Fruit fly (Drosophila melanogaster) whole organism: ENCODE measurements around the gene PolQ.

Source experiments
- CG8478 ChIP-seq: fragments of >200 bp; optimal IDR thresholded peaks from 2 replicates; lab custom pipeline; 2018; ENCODE audit warnings: inconsistent platforms
- pan ChIP-seq: fragments of >200 bp; optimal IDR thresholded peaks from 2 replicates; lab custom pipeline; 2017
- psq ChIP-seq: fragments of >200 bp; optimal IDR thresholded peaks from 2 replicates; lab custom pipeline; 2017

dm6 chr3R:12697571-12698039 lies 14.5 kb downstream of the PolQ start:
- TF ChIP-seq psq (lab: Kevin White, UChicago) (no peak), CG8478 (no peak), pan (lab: Kevin White, UChicago) (no peak)
